Worm (Caenorhabditis elegans) whole organism, L1 larva: ENCODE measurements around the gene srw-10.

Experiments used
- Y116A8C.19 ChIP-seq: sonication (generic microtip); optimal IDR thresholded peaks from 2 replicates; lab custom pipeline; 2016; ENCODE audit warnings: missing compliant biosample characterization, missing genetic modification characterization, borderline replicate concordance
- blmp-1 ChIP-seq: fragments of 150-350 bp; optimal IDR thresholded peaks from 2 replicates; lab custom pipeline; 2014; ENCODE audit warnings: missing biosample characterization, missing genetic modification characterization
- dpl-1 ChIP-seq, 3 experiments: fragments of 150-350 bp in 2 of 3; sonication (generic microtip) in 1 of 3; optimal IDR thresholded peaks; 2 replicates each; lab custom pipeline; 2014 to 2017; ENCODE audit warnings: missing biosample characterization in 3 of 3, missing genetic modification characterization in 3 of 3, missing genetic modification reagents in 3 of 3
- egl-27 ChIP-seq, 2 experiments: fragments of 150-350 bp in 1 of 2; sonication (generic microtip); optimal IDR thresholded peaks; 3 replicates each; lab custom pipeline; 2017 to 2018; ENCODE audit warnings: missing biosample characterization in 2 of 2, missing genetic modification characterization in 2 of 2, missing genetic modification reagents in 2 of 2
- elt-3 ChIP-seq, 6 experiments: fragments of 150-350 bp in 1 of 6; sonication (generic microtip); optimal IDR thresholded peaks; 2 replicates each; lab custom pipeline; 2017 to 2018; ENCODE audit warnings: missing biosample characterization in 6 of 6, missing genetic modification characterization in 6 of 6, inconsistent platforms in 1 of 6
- fkh-4 ChIP-seq: sonication (generic microtip); optimal IDR thresholded peaks from 2 replicates; lab custom pipeline; 2016; ENCODE audit warnings: missing compliant biosample characterization, missing genetic modification characterization, borderline replicate concordance
- jun-1 ChIP-seq: fragments of 150-350 bp; optimal IDR thresholded peaks from 2 replicates; lab custom pipeline; 2014; ENCODE audit warnings: missing biosample characterization, missing genetic modification reagents, missing genetic modification characterization
- lin-13 ChIP-seq: fragments of 150-350 bp; optimal IDR thresholded peaks from 2 replicates; lab custom pipeline; 2014; ENCODE audit warnings: missing biosample characterization, missing genetic modification reagents, missing genetic modification characterization
- lsy-2 ChIP-seq, 2 experiments: fragments of 150-350 bp; optimal IDR thresholded peaks; 2 replicates each; lab custom pipeline; 2014; ENCODE audit warnings: missing biosample characterization in 2 of 2, missing genetic modification characterization in 2 of 2
- mab-9 ChIP-seq: fragments of 200-800 bp; sonication (Bioruptor generic); IDR thresholded peaks from 2 replicates; pipeline ENCODE4 v1.3.6; 2022; ENCODE audit warnings: missing genetic modification reagents, missing genetic modification characterization, missing compliant biosample characterization
- mdl-1 ChIP-seq, 2 experiments: fragments of 150-350 bp; optimal IDR thresholded peaks; 2 replicates each; lab custom pipeline; 2014 to 2017; ENCODE audit warnings: missing biosample characterization in 2 of 2, missing genetic modification characterization in 2 of 2, inconsistent platforms in 1 of 2
- mef-2 ChIP-seq: fragments of 150-350 bp; optimal IDR thresholded peaks from 2 replicates; lab custom pipeline; 2014; ENCODE audit warnings: missing biosample characterization, missing genetic modification characterization
- mep-1 ChIP-seq: fragments of 150-350 bp; optimal IDR thresholded peaks from 2 replicates; lab custom pipeline; 2014; ENCODE audit warnings: missing biosample characterization, missing genetic modification characterization
- nhr-19 ChIP-seq: fragments of 200-800 bp; sonication (Bioruptor generic); conservative IDR thresholded peaks from 2 replicates; pipeline ENCODE4 v1.3.6; 2022; ENCODE audit warnings: missing genetic modification characterization, missing compliant biosample characterization
- nhr-20 ChIP-seq: sonication (generic microtip); optimal IDR thresholded peaks from 2 replicates; lab custom pipeline; 2016; ENCODE audit warnings: mild to moderate bottlenecking, missing genetic modification characterization, missing compliant biosample characterization
- nhr-28 ChIP-seq: fragments of 150-350 bp; optimal IDR thresholded peaks from 2 replicates; lab custom pipeline; 2014; ENCODE audit warnings: missing biosample characterization, missing genetic modification characterization
- nhr-77 ChIP-seq: fragments of 150-350 bp; optimal IDR thresholded peaks from 2 replicates; lab custom pipeline; 2014; ENCODE audit warnings: missing biosample characterization, missing genetic modification characterization
- nhr-85 ChIP-seq: sonication (generic microtip); peaks from one replicate; lab custom pipeline; 2016; ENCODE audit warnings: missing genetic modification characterization, inconsistent platforms, missing compliant biosample characterization
- unc-130 ChIP-seq: fragments of 150-350 bp; optimal IDR thresholded peaks from 2 replicates; lab custom pipeline; 2017; ENCODE audit warnings: missing biosample characterization, missing genetic modification characterization, inconsistent platforms
- unc-86 ChIP-seq: sonication (generic microtip); optimal IDR thresholded peaks from 2 replicates; lab custom pipeline; 2016; ENCODE audit warnings: missing genetic modification characterization, missing compliant biosample characterization
- vab-15 ChIP-seq: sonication (generic microtip); optimal IDR thresholded peaks from 2 replicates; lab custom pipeline; 2017; ENCODE audit warnings: missing genotype, mild to moderate bottlenecking, missing genetic modification characterization, missing compliant biosample characterization
- zag-1 ChIP-seq: fragments of 150-350 bp; optimal IDR thresholded peaks from 2 replicates; lab custom pipeline; 2014; ENCODE audit warnings: missing biosample characterization, missing genetic modification characterization
- zip-4 ChIP-seq: fragments of 200-800 bp; sonication (Bioruptor generic); optimal IDR thresholded peaks from 2 replicates; lab custom pipeline; 2018; ENCODE audit warnings: mild to moderate bottlenecking, missing genetic modification characterization, moderate library complexity, missing compliant biosample characterization

The srw-10 gene

ce11 chrIII:12800529-12800928, 45.4 kb downstream of the srw-10 start:
- no peak for TF ChIP-seq Y116A8C.19 (tag; lab: Kevin White, UChicago)
- TF ChIP-seq egl-27 (tag; optimal IDR thresholded peaks at IDR 0.05; lab: Kevin White, UChicago) = no peak
- TF ChIP-seq vab-15 (tag; lab: Kevin White, UChicago) = no peak
- TF ChIP-seq jun-1 (tag; lab: Kevin White, UChicago) = no peak
- TF ChIP-seq unc-86 = no peak
- no peak for TF ChIP-seq elt-3 (tag; optimal IDR thresholded peaks at IDR 0.05; lab: Kevin White, UChicago)
- TF ChIP-seq mef-2 (tag; lab: Kevin White, UChicago) = no peak
- no peak for TF ChIP-seq nhr-19 (GFP tag; lab: Robert Waterston, UW)
- TF ChIP-seq nhr-85 (tag; lab: Kevin White, UChicago) = peak; percentile 62
- no peak for TF ChIP-seq zag-1
- TF ChIP-seq fkh-4 (tag; lab: Kevin White, UChicago) = no peak
- no peak for TF ChIP-seq lin-13
- TF ChIP-seq mab-9 (GFP tag; lab: Robert Waterston, UW) = no peak
- no peak for TF ChIP-seq lsy-2 (tag; optimal IDR thresholded peaks at IDR 0.05; lab: Kevin White, UChicago)
- TF ChIP-seq zip-4 (GFP tag; lab: Kevin White, UChicago) = no peak
- no peak for TF ChIP-seq mdl-1 (tag; optimal IDR thresholded peaks at IDR 0.05; lab: Kevin White, UChicago)
- TF ChIP-seq nhr-77 (tag; lab: Kevin White, UChicago) = no peak
- no peak for TF ChIP-seq mep-1 (tag; lab: Kevin White, UChicago)
- peak; percentile 0 for TF ChIP-seq nhr-20 (tag; lab: Kevin White, UChicago)
- no peak for TF ChIP-seq nhr-28 (tag; lab: Kevin White, UChicago)
- TF ChIP-seq unc-130 (tag; lab: Kevin White, UChicago) = no peak
- no peak for TF ChIP-seq dpl-1 (GFP tag; optimal IDR thresholded peaks at IDR 0.05; lab: Kevin White, UChicago)
- peak; percentile 100 for TF ChIP-seq blmp-1 (tag; lab: Kevin White, UChicago)
